Worm (Caenorhabditis elegans) whole organism, L2 larva: ENCODE data around the gene crn-4.

Source experiments
- C34F6.9 ChIP-seq: fragments of 150-350 bp; optimal IDR thresholded peaks from 2 replicates; lab custom pipeline; 2014; ENCODE audit warnings: missing biosample characterization, missing genetic modification characterization
- F13H6.1 ChIP-seq: sonication (generic microtip); optimal IDR thresholded peaks from 2 replicates; lab custom pipeline; 2016; ENCODE audit warnings: missing genetic modification characterization, missing compliant biosample characterization
- R02D3.7 ChIP-seq: fragments of 150-350 bp; optimal IDR thresholded peaks from 2 replicates; lab custom pipeline; 2014; ENCODE audit warnings: missing biosample characterization, missing genetic modification characterization
- Y55F3AM.14 ChIP-seq: fragments of 200-800 bp; sonication (Bioruptor generic); optimal IDR thresholded peaks from 2 replicates; lab custom pipeline; 2018; ENCODE audit warnings: mild to moderate bottlenecking, missing genetic modification characterization, missing compliant biosample characterization
- ZK546.5 ChIP-seq: sonication (generic microtip); optimal IDR thresholded peaks from 2 replicates; lab custom pipeline; 2017; ENCODE audit warnings: missing biosample characterization, missing genetic modification characterization
- aly-2 ChIP-seq: fragments of 150-350 bp; optimal IDR thresholded peaks from 2 replicates; lab custom pipeline; 2014; ENCODE audit warnings: missing biosample characterization, missing genetic modification characterization
- ama-1 ChIP-seq: fragments of 150-350 bp; optimal IDR thresholded peaks from 2 replicates; lab custom pipeline; 2018; ENCODE audit warnings: inconsistent platforms
- blmp-1 ChIP-seq: sonication (generic microtip); optimal IDR thresholded peaks from 2 replicates; lab custom pipeline; 2017; ENCODE audit warnings: missing genetic modification characterization, mild to moderate bottlenecking, missing compliant biosample characterization, antibody characterized with exemption, moderate library complexity; ENCODE audit not compliant: insufficient read depth
- ceh-16 ChIP-seq: fragments of 150-350 bp; optimal IDR thresholded peaks from 2 replicates; lab custom pipeline; 2014; ENCODE audit warnings: missing biosample characterization, missing genetic modification characterization
- ceh-82 ChIP-seq: fragments of 150-350 bp; optimal IDR thresholded peaks from 2 replicates; lab custom pipeline; 2014; ENCODE audit warnings: missing biosample characterization, missing genetic modification characterization
- dmd-4 ChIP-seq: sonication (generic microtip); optimal IDR thresholded peaks from 2 replicates; lab custom pipeline; 2017; ENCODE audit warnings: missing biosample characterization, missing genetic modification characterization
- egl-27 ChIP-seq: sonication (generic microtip); optimal IDR thresholded peaks from 3 replicates; lab custom pipeline; 2017; ENCODE audit warnings: missing biosample characterization, missing genetic modification reagents, missing genetic modification characterization
- elt-1 ChIP-seq: fragments of 150-350 bp; optimal IDR thresholded peaks from 2 replicates; lab custom pipeline; 2014; ENCODE audit warnings: missing biosample characterization, missing genetic modification characterization
- elt-3 ChIP-seq: sonication (generic microtip); optimal IDR thresholded peaks from 2 replicates; lab custom pipeline; 2017; ENCODE audit warnings: missing biosample characterization, missing genetic modification characterization
- fos-1 ChIP-seq: fragments of 150-350 bp; optimal IDR thresholded peaks from 2 replicates; lab custom pipeline; 2014; ENCODE audit warnings: missing biosample characterization, missing genetic modification characterization
- gmeb-1 ChIP-seq: fragments of 150-350 bp; optimal IDR thresholded peaks from 2 replicates; lab custom pipeline; 2014; ENCODE audit warnings: missing biosample characterization, missing genetic modification characterization
- lin-11 ChIP-seq: fragments of 150-350 bp; sonication (generic microtip); optimal IDR thresholded peaks from 2 replicates; lab custom pipeline; 2014; ENCODE audit warnings: missing biosample characterization, missing genetic modification characterization, inconsistent platforms, mixed read lengths
- lin-13 ChIP-seq: fragments of 150-350 bp; optimal IDR thresholded peaks from 2 replicates; lab custom pipeline; 2014; ENCODE audit warnings: missing biosample characterization, missing genetic modification reagents, missing genetic modification characterization
- lin-39 ChIP-seq: fragments of 150-350 bp; optimal IDR thresholded peaks from 2 replicates; lab custom pipeline; 2014; ENCODE audit warnings: missing biosample characterization, missing genetic modification reagents, missing genetic modification characterization
- lsy-2 ChIP-seq, 2 experiments: fragments of 150-350 bp in 1 of 2; sonication (generic microtip) in 1 of 2; optimal IDR thresholded peaks; 2 replicates each; lab custom pipeline; 2014 to 2017; ENCODE audit warnings: missing biosample characterization in 2 of 2, missing genetic modification characterization in 2 of 2
- mab-5 ChIP-seq: fragments of 150-350 bp; optimal IDR thresholded peaks from 2 replicates; lab custom pipeline; 2014; ENCODE audit warnings: missing biosample characterization, missing genetic modification characterization
- mbf-1 ChIP-seq: sonication (generic microtip); optimal IDR thresholded peaks from 2 replicates; lab custom pipeline; 2017; ENCODE audit warnings: missing biosample characterization, missing genetic modification characterization
- mdl-1 ChIP-seq, 2 experiments: fragments of 150-350 bp in 1 of 2; sonication (generic microtip) in 1 of 2; optimal IDR thresholded peaks; 2 replicates each; lab custom pipeline; 2017; ENCODE audit warnings: missing biosample characterization in 2 of 2, missing genetic modification characterization in 2 of 2
- nhr-10 ChIP-seq: sonication (generic microtip); optimal IDR thresholded peaks from 2 replicates; lab custom pipeline; 2017; ENCODE audit warnings: missing biosample characterization, missing genetic modification characterization
- nhr-11 ChIP-seq: fragments of 150-350 bp; optimal IDR thresholded peaks from 2 replicates; lab custom pipeline; 2014; ENCODE audit warnings: missing biosample characterization, missing genetic modification characterization
- nhr-12 ChIP-seq: fragments of 150-350 bp; optimal IDR thresholded peaks from 2 replicates; lab custom pipeline; 2014; ENCODE audit warnings: missing biosample characterization, missing genetic modification characterization
- nhr-129 ChIP-seq: fragments of 150-350 bp; optimal IDR thresholded peaks from 2 replicates; lab custom pipeline; 2014; ENCODE audit warnings: missing biosample characterization, missing genetic modification characterization
- nhr-21 ChIP-seq: fragments of 150-350 bp; optimal IDR thresholded peaks from 2 replicates; lab custom pipeline; 2014; ENCODE audit warnings: missing biosample characterization, missing genetic modification characterization
- nhr-23 ChIP-seq: fragments of 150-350 bp; optimal IDR thresholded peaks from 2 replicates; lab custom pipeline; 2014; ENCODE audit warnings: missing biosample characterization, missing genetic modification reagents, missing genetic modification characterization
- nhr-237 ChIP-seq: fragments of 150-350 bp; optimal IDR thresholded peaks from 2 replicates; lab custom pipeline; 2014; ENCODE audit warnings: missing biosample characterization, missing genetic modification characterization
- nhr-25 ChIP-seq: fragments of 150-350 bp; sonication (generic microtip); optimal IDR thresholded peaks from 3 replicates; lab custom pipeline; 2014; ENCODE audit warnings: missing biosample characterization, missing genetic modification characterization
- nhr-6 ChIP-seq: fragments of 150-350 bp; optimal IDR thresholded peaks from 2 replicates; lab custom pipeline; 2014; ENCODE audit warnings: missing biosample characterization, missing genetic modification characterization
- nhr-77 ChIP-seq: fragments of 150-350 bp; optimal IDR thresholded peaks from 2 replicates; lab custom pipeline; 2014; ENCODE audit warnings: missing biosample characterization, missing genetic modification characterization
- peb-1 ChIP-seq: fragments of 150-350 bp; optimal IDR thresholded peaks from 2 replicates; lab custom pipeline; 2014; ENCODE audit warnings: missing biosample characterization, missing genetic modification characterization
- sem-4 ChIP-seq: fragments of 150-350 bp; optimal IDR thresholded peaks from 2 replicates; lab custom pipeline; 2014; ENCODE audit warnings: missing biosample characterization, missing genetic modification reagents, missing genetic modification characterization
- skn-1 ChIP-seq: sonication (generic microtip); optimal IDR thresholded peaks from 2 replicates; lab custom pipeline; 2017; ENCODE audit warnings: missing biosample characterization, missing genetic modification characterization
- sma-3 ChIP-seq: sonication (generic microtip); optimal IDR thresholded peaks from 2 replicates; lab custom pipeline; 2016; ENCODE audit warnings: missing genetic modification reagents, missing genetic modification characterization, missing compliant biosample characterization
- sma-9 ChIP-seq, 2 experiments: fragments of 150-350 bp in 1 of 2; sonication (generic microtip) in 1 of 2; optimal IDR thresholded peaks; 2 replicates each; lab custom pipeline; 2014 to 2016; ENCODE audit warnings: missing genetic modification characterization in 2 of 2, mild to moderate bottlenecking in 1 of 2, missing biosample characterization in 1 of 2, missing compliant biosample characterization in 1 of 2, missing genetic modification reagents in 1 of 2, moderate library complexity in 1 of 2
- snpc-4 ChIP-seq: fragments of 150-350 bp; optimal IDR thresholded peaks from 2 replicates; lab custom pipeline; 2014; ENCODE audit warnings: missing biosample characterization, missing genetic modification characterization
- unc-39 ChIP-seq: fragments of 150-350 bp; optimal IDR thresholded peaks from 2 replicates; lab custom pipeline; 2014; ENCODE audit warnings: missing biosample characterization, missing genetic modification characterization
- unc-55 ChIP-seq: fragments of 150-350 bp; sonication (generic microtip); optimal IDR thresholded peaks from 3 replicates; lab custom pipeline; 2014; ENCODE audit warnings: missing biosample characterization, missing genetic modification reagents, missing genetic modification characterization
- unc-62 ChIP-seq: fragments of 150-350 bp; optimal IDR thresholded peaks from 2 replicates; lab custom pipeline; 2014; ENCODE audit warnings: missing biosample characterization, missing genetic modification reagents, missing genetic modification characterization
- zag-1 ChIP-seq: fragments of 150-350 bp; optimal IDR thresholded peaks from 2 replicates; lab custom pipeline; 2014; ENCODE audit warnings: missing biosample characterization, missing genetic modification characterization
- ztf-1 ChIP-seq: fragments of 200-800 bp; sonication (Bioruptor generic); conservative IDR thresholded peaks from 2 replicates; pipeline ENCODE4 v1.3.6; 2022; ENCODE audit warnings: missing genetic modification characterization, missing compliant biosample characterization
- ztf-11 ChIP-seq: sonication (generic microtip); optimal IDR thresholded peaks from 2 replicates; lab custom pipeline; 2017; ENCODE audit warnings: missing biosample characterization, missing genetic modification characterization
- ztf-4 ChIP-seq: fragments of 150-350 bp; optimal IDR thresholded peaks from 2 replicates; lab custom pipeline; 2014; ENCODE audit warnings: missing biosample characterization, missing genetic modification characterization

The crn-4 gene

ce11 chrX:2231346-2231745, 26.6 kb downstream of the crn-4 start:
- TF ChIP-seq Y55F3AM.14 (GFP tag; lab: Kevin White, UChicago) (no peak), elt-3 (tag; lab: Kevin White, UChicago) (no peak), R02D3.7 (tag; lab: Kevin White, UChicago) (no peak), sem-4 (tag; lab: Kevin White, UChicago) (no peak), nhr-237 (tag; lab: Kevin White, UChicago) (no peak), mdl-1 (tag; optimal IDR thresholded peaks at IDR 0.05; lab: Kevin White, UChicago) (no peak), fos-1 (tag; lab: Kevin White, UChicago) (no peak), blmp-1 (no peak), gmeb-1 (tag; lab: Kevin White, UChicago) (no peak), nhr-10 (tag; lab: Kevin White, UChicago) (no peak), mbf-1 (tag; lab: Kevin White, UChicago) (no peak), nhr-11 (tag; lab: Kevin White, UChicago) (no peak), dmd-4 (no peak)

ce11 chrX:2229305-2230172, 28.4 kb downstream of the crn-4 start, which contains the start of gene lin-32:
Gene lin-32, minus strand, starts transcription at chrX:2230122.
- no peak for TF ChIP-seq nhr-23
- no peak for TF ChIP-seq lsy-2 (tag; optimal IDR thresholded peaks at IDR 0.05; lab: Kevin White, UChicago)
- no peak for TF ChIP-seq snpc-4 (tag; lab: Kevin White, UChicago)

- TF ChIP-seq lin-39 (tag; lab: Kevin White, UChicago) (no peak), nhr-11 (tag; lab: Kevin White, UChicago) (no peak), nhr-21 (peak; percentile 76), F13H6.1 (tag; lab: Kevin White, UChicago) (peak; percentile 54), sma-9 (GFP tag; optimal IDR thresholded peaks at IDR 0.05; lab: Kevin White, UChicago) (peak; percentile 81), sma-9 (tag; optimal IDR thresholded peaks at IDR 0.05; lab: Kevin White, UChicago) (no peak), nhr-237 (tag; lab: Kevin White, UChicago) (no peak), zag-1 (tag; lab: Kevin White, UChicago) (peak; percentile 44), nhr-6 (tag; lab: Kevin White, UChicago) (peak; percentile 22), peb-1 (tag; lab: Kevin White, UChicago) (no peak), lin-11 (tag; lab: Kevin White, UChicago) (peak; percentile 69), ceh-16 (no peak), egl-27 (tag; lab: Kevin White, UChicago) (no peak), ceh-82 (tag; lab: Kevin White, UChicago) (no peak), nhr-129 (peak; percentile 77), gmeb-1 (tag; lab: Kevin White, UChicago) (peak; percentile 44), nhr-10 (tag; lab: Kevin White, UChicago) (no peak), R02D3.7 (tag; lab: Kevin White, UChicago) (no peak), unc-62 (GFP tag; lab: Kevin White, UChicago) (no peak), ztf-1 (no peak), lin-13 (GFP tag; lab: Kevin White, UChicago) (peak; percentile 70), sma-3 (GFP tag; lab: Kevin White, UChicago) (peak; percentile 55), nhr-25 (peak; percentile 41), mbf-1 (tag; lab: Kevin White, UChicago) (no peak), aly-2 (no peak), nhr-77 (tag; lab: Kevin White, UChicago) (no peak), mab-5 (no peak), C34F6.9 (peak; percentile 55), unc-39 (no peak), elt-1 (no peak), ztf-11 (tag; lab: Kevin White, UChicago) (no peak), fos-1 (tag; lab: Kevin White, UChicago) (peak; percentile 38), sem-4 (tag; lab: Kevin White, UChicago) (peak; percentile 24), snpc-4 (tag; lab: Kevin White, UChicago) (peak; percentile 48), dmd-4 (no peak), ZK546.5 (tag; lab: Kevin White, UChicago) (no peak), nhr-23 (no peak), elt-3 (tag; lab: Kevin White, UChicago) (no peak), skn-1 (tag; lab: Kevin White, UChicago) (no peak), unc-55 (peak; percentile 76), ztf-4 (tag; lab: Kevin White, UChicago) (no peak), nhr-12 (tag; lab: Kevin White, UChicago) (no peak), ama-1 (lab: Kevin White, UChicago) (no peak), Y55F3AM.14 (GFP tag; lab: Kevin White, UChicago) (peak; percentile 50), mdl-1 (tag; optimal IDR thresholded peaks at IDR 0.05; lab: Kevin White, UChicago) (peak in 1 of 2 experiments; percentile 26)
Observed at ce11 chrX:2226875-2227355, 31.0 kb downstream of the crn-4 start.
